Fruit fly (Drosophila melanogaster) whole organism, embryonic: ENCODE measurements around the gene CG32816.

Source experiments
- Bdp1 ChIP-seq: fragments of 200-800 bp; sonication (Bioruptor generic); optimal IDR thresholded peaks from 3 replicates; lab custom pipeline; 2016; ENCODE audit warnings: missing biosample characterization, missing genetic modification characterization
- CG10462 ChIP-seq: fragments of 200-800 bp; sonication (Bioruptor generic); optimal IDR thresholded peaks from 2 replicates; lab custom pipeline; 2016; ENCODE audit warnings: missing biosample characterization, missing genetic modification characterization
- CG10565 ChIP-seq: fragments of 200-800 bp; sonication (Bioruptor generic); optimal IDR thresholded peaks from 3 replicates; lab custom pipeline; 2016; ENCODE audit warnings: missing biosample characterization, mild to moderate bottlenecking, missing genetic modification characterization
- CG11560 ChIP-seq: fragments of 200-800 bp; sonication (Bioruptor generic); IDR thresholded peaks from 3 replicates; pipeline ENCODE4 v1.3.6; 2022; ENCODE audit warnings: missing biosample characterization, missing genetic modification characterization
- CG1233 ChIP-seq: fragments of 200-800 bp; sonication (Bioruptor generic); optimal IDR thresholded peaks from 4 replicates; lab custom pipeline; 2018; ENCODE audit warnings: missing biosample characterization, mild to moderate bottlenecking, missing genetic modification characterization
- CG15269 ChIP-seq: fragments of 200-800 bp; sonication (Bioruptor generic); optimal IDR thresholded peaks from 2 replicates; lab custom pipeline; 2018; ENCODE audit warnings: missing biosample characterization, mild to moderate bottlenecking, missing genetic modification characterization, moderate library complexity
- CG18011 ChIP-seq: fragments of 200-800 bp; sonication (Bioruptor generic); optimal IDR thresholded peaks from 2 replicates; lab custom pipeline; 2017; ENCODE audit warnings: missing biosample characterization, missing genetic modification characterization, mild to moderate bottlenecking, moderate library complexity, missing genotype
- CG2120 ChIP-seq: fragments of 200-800 bp; sonication (Bioruptor generic); optimal IDR thresholded peaks from 3 replicates; lab custom pipeline; 2016; ENCODE audit warnings: missing biosample characterization, missing genetic modification characterization
- CG30403 ChIP-seq: fragments of 200-800 bp; sonication (Bioruptor generic); optimal IDR thresholded peaks from 3 replicates; lab custom pipeline; 2016; ENCODE audit warnings: missing biosample characterization, missing genetic modification characterization
- CG33213 ChIP-seq: fragments of 200-800 bp; sonication (Bioruptor generic); optimal IDR thresholded peaks from 3 replicates; lab custom pipeline; 2016; ENCODE audit warnings: missing biosample characterization, missing genetic modification characterization
- CG3726 ChIP-seq: fragments of 200-800 bp; sonication (Bioruptor generic); IDR thresholded peaks from 3 replicates; pipeline ENCODE4, ENCODE4 v1.3.6; 2022; ENCODE audit warnings: missing biosample characterization, missing genetic modification characterization
- CG6689 ChIP-seq: fragments of 200-800 bp; sonication (Bioruptor generic); IDR thresholded peaks from 2 replicates; pipeline ENCODE4 v1.3.6; 2022; ENCODE audit warnings: missing biosample characterization, missing genetic modification characterization
- CG6765 ChIP-seq: fragments of 200-800 bp; sonication (Bioruptor generic); optimal IDR thresholded peaks from 3 replicates; lab custom pipeline; 2017; ENCODE audit warnings: missing biosample characterization, mild to moderate bottlenecking, missing genetic modification characterization
- CG7786 ChIP-seq: fragments of 200-800 bp; sonication (Bioruptor generic); optimal IDR thresholded peaks from 2 replicates; lab custom pipeline; 2016; ENCODE audit warnings: missing biosample characterization, missing genetic modification characterization
- CG8089 ChIP-seq: fragments of 200-800 bp; sonication (Bioruptor generic); optimal IDR thresholded peaks from 3 replicates; lab custom pipeline; 2016; ENCODE audit warnings: missing biosample characterization, missing genetic modification characterization
- CG8281 ChIP-seq: fragments of 200-800 bp; sonication (Bioruptor generic); optimal IDR thresholded peaks from 2 replicates; lab custom pipeline; 2018; ENCODE audit warnings: missing biosample characterization, mild to moderate bottlenecking, missing genetic modification characterization, moderate library complexity
- CG9437 ChIP-seq: fragments of 200-800 bp; sonication (Bioruptor generic); optimal IDR thresholded peaks from 2 replicates; lab custom pipeline; 2018; ENCODE audit warnings: missing biosample characterization, mild to moderate bottlenecking, missing genetic modification characterization
- CG9876 ChIP-seq: fragments of 200-800 bp; sonication (Bioruptor generic); optimal IDR thresholded peaks from 2 replicates; lab custom pipeline; 2016; ENCODE audit warnings: missing biosample characterization, missing genetic modification characterization
- CG9932 ChIP-seq: fragments of 200-800 bp; sonication (Bioruptor generic); IDR thresholded peaks from 2 replicates; pipeline ENCODE4 v1.3.6; 2022; ENCODE audit warnings: missing biosample characterization, missing genetic modification characterization
- CTCF ChIP-seq: fragments of 200-800 bp; sonication (Bioruptor generic); optimal IDR thresholded peaks from 2 replicates; lab custom pipeline; 2017; ENCODE audit warnings: missing biosample characterization, mild to moderate bottlenecking, missing genetic modification characterization, moderate library complexity
- Doc3 ChIP-seq: fragments of 200-800 bp; sonication (Bioruptor generic); IDR thresholded peaks from 3 replicates; pipeline ENCODE4 v1.3.6; 2022; ENCODE audit warnings: missing biosample characterization, missing genetic modification characterization; ENCODE audit not compliant: partially characterized antibody
- Dp ChIP-seq: fragments of 200-800 bp; sonication (Bioruptor generic); optimal IDR thresholded peaks from 2 replicates; lab custom pipeline; 2018; ENCODE audit warnings: missing biosample characterization, mild to moderate bottlenecking, missing genetic modification characterization, moderate library complexity
- Elba2 ChIP-seq: fragments of 200-800 bp; sonication (Bioruptor generic); optimal IDR thresholded peaks from 3 replicates; lab custom pipeline; 2016; ENCODE audit warnings: missing biosample characterization, missing genetic modification characterization
- H15 ChIP-seq: fragments of 200-800 bp; sonication (Bioruptor generic); IDR thresholded peaks from 3 replicates; pipeline ENCODE4 v1.3.6; 2022; ENCODE audit warnings: missing biosample characterization, missing genetic modification characterization
- HHEX ChIP-seq: fragments of 200-800 bp; sonication (Bioruptor generic); optimal IDR thresholded peaks from 3 replicates; lab custom pipeline; 2017; ENCODE audit warnings: missing biosample characterization, mild to moderate bottlenecking, missing genetic modification characterization, missing genetic modification reagents
- Lpt ChIP-seq: fragments of >200 bp; optimal IDR thresholded peaks from 2 replicates; lab custom pipeline; 2018; ENCODE audit warnings: missing biosample characterization, missing genetic modification characterization
- MESR4 ChIP-seq: fragments of 200-800 bp; sonication (Bioruptor generic); optimal IDR thresholded peaks from 2 replicates; lab custom pipeline; 2018; ENCODE audit warnings: missing biosample characterization, mild to moderate bottlenecking, missing genetic modification characterization, moderate library complexity
- NFAT ChIP-seq: fragments of 200-800 bp; sonication (Bioruptor generic); IDR thresholded peaks from 2 replicates; pipeline ENCODE4 v1.3.6; 2022; ENCODE audit warnings: missing biosample characterization, missing genetic modification characterization
- PHDP ChIP-seq: fragments of 200-800 bp; sonication (Bioruptor generic); optimal IDR thresholded peaks from 3 replicates; lab custom pipeline; 2018; ENCODE audit warnings: missing biosample characterization, mild to moderate bottlenecking, missing genetic modification characterization, moderate library complexity
- Scr ChIP-seq: fragments of 200-800 bp; sonication (Bioruptor generic); IDR thresholded peaks from 2 replicates; pipeline ENCODE4 v1.3.6; 2022; ENCODE audit warnings: missing biosample characterization, missing genetic modification characterization; ENCODE audit not compliant: partially characterized antibody
- ab ChIP-seq: fragments of 200-800 bp; sonication (Bioruptor generic); optimal IDR thresholded peaks from 2 replicates; lab custom pipeline; 2016; ENCODE audit warnings: missing biosample characterization, missing genetic modification characterization
- ci ChIP-seq: fragments of 200-800 bp; sonication (Bioruptor generic); IDR thresholded peaks from 3 replicates; pipeline ENCODE4 v1.3.6; 2022; ENCODE audit warnings: missing biosample characterization, missing genetic modification characterization
- disco-r ChIP-seq: fragments of 200-800 bp; sonication (Bioruptor generic); optimal IDR thresholded peaks from 2 replicates; lab custom pipeline; 2016; ENCODE audit warnings: missing biosample characterization, missing genetic modification characterization
- dm ChIP-seq: fragments of 200-800 bp; sonication (Bioruptor generic); optimal IDR thresholded peaks from 3 replicates; lab custom pipeline; 2016; ENCODE audit warnings: missing biosample characterization, missing genetic modification characterization
- esg ChIP-seq: fragments of 200-800 bp; sonication (Bioruptor generic); conservative IDR thresholded peaks from 2 replicates; pipeline ENCODE4 v1.3.6; 2022; ENCODE audit warnings: missing biosample characterization, missing genetic modification characterization
- fd102C ChIP-seq: fragments of 200-800 bp; sonication (Bioruptor generic); optimal IDR thresholded peaks from 2 replicates; lab custom pipeline; 2018; ENCODE audit warnings: missing biosample characterization, mild to moderate bottlenecking, missing genetic modification characterization, moderate library complexity
- fd3F ChIP-seq: fragments of 200-800 bp; sonication (Bioruptor generic); optimal IDR thresholded peaks from 2 replicates; lab custom pipeline; 2018; ENCODE audit warnings: missing biosample characterization, mild to moderate bottlenecking, missing genetic modification characterization, moderate library complexity
- gce ChIP-seq: fragments of 200-800 bp; sonication (Bioruptor generic); IDR thresholded peaks from 3 replicates; pipeline ENCODE4 v1.3.6; 2022; ENCODE audit warnings: missing biosample characterization, missing genetic modification characterization
- gsb-n ChIP-seq: fragments of 200-800 bp; sonication (Bioruptor generic); optimal IDR thresholded peaks from 3 replicates; lab custom pipeline; 2018; ENCODE audit warnings: missing biosample characterization, mild to moderate bottlenecking, missing genetic modification characterization
- h ChIP-seq: fragments of >200 bp; optimal IDR thresholded peaks from 2 replicates; lab custom pipeline; 2017
- her ChIP-seq: fragments of 200-800 bp; sonication (Bioruptor generic); optimal IDR thresholded peaks from 2 replicates; lab custom pipeline; 2016; ENCODE audit warnings: missing biosample characterization, missing genetic modification characterization
- ind ChIP-seq: fragments of 200-800 bp; sonication (Bioruptor generic); optimal IDR thresholded peaks from 3 replicates; lab custom pipeline; 2016; ENCODE audit warnings: missing biosample characterization, missing genetic modification characterization
- inv ChIP-seq: fragments of 200-800 bp; sonication (Bioruptor generic); IDR thresholded peaks from 2 replicates; pipeline ENCODE4 v1.3.6; 2022; ENCODE audit warnings: missing biosample characterization, missing genetic modification characterization; ENCODE audit not compliant: partially characterized antibody
- lab ChIP-seq: fragments of 200-800 bp; sonication (Bioruptor generic); optimal IDR thresholded peaks from 3 replicates; lab custom pipeline; 2017; ENCODE audit warnings: missing biosample characterization, missing genetic modification characterization, mild to moderate bottlenecking, moderate library complexity, missing genetic modification reagents
- lbe ChIP-seq: fragments of 200-800 bp; sonication (Bioruptor generic); optimal IDR thresholded peaks from 2 replicates; lab custom pipeline; 2016; ENCODE audit warnings: missing biosample characterization, mild to moderate bottlenecking, missing genetic modification characterization
- otp ChIP-seq: fragments of 200-800 bp; sonication (Bioruptor generic); IDR thresholded peaks from 3 replicates; pipeline ENCODE4, ENCODE4 v1.3.6; 2022; ENCODE audit warnings: missing biosample characterization, missing genetic modification characterization
- scrt ChIP-seq: fragments of 200-800 bp; sonication (Bioruptor generic); optimal IDR thresholded peaks from 2 replicates; lab custom pipeline; 2018; ENCODE audit warnings: missing biosample characterization, mild to moderate bottlenecking, missing genetic modification characterization, moderate library complexity
- so ChIP-seq: fragments of 200-800 bp; sonication (Bioruptor generic); IDR thresholded peaks from 3 replicates; pipeline ENCODE4 v1.3.6; 2022; ENCODE audit warnings: missing biosample characterization, missing genetic modification characterization
- tin ChIP-seq: fragments of 200-800 bp; sonication (Bioruptor generic); optimal IDR thresholded peaks from 3 replicates; lab custom pipeline; 2016; ENCODE audit warnings: missing biosample characterization, missing genetic modification characterization
- vvl ChIP-seq: fragments of 200-800 bp; sonication (Bioruptor generic); IDR thresholded peaks from 2 replicates; pipeline ENCODE4 v1.3.6; 2022; ENCODE audit warnings: missing biosample characterization, missing genetic modification characterization
- wdn ChIP-seq: fragments of 200-800 bp; sonication (Bioruptor generic); IDR thresholded peaks from 2 replicates; pipeline ENCODE4 v1.3.6; 2022; ENCODE audit warnings: missing biosample characterization, missing genetic modification characterization
- zfh1 ChIP-seq: fragments of 200-800 bp; sonication (Bioruptor generic); IDR thresholded peaks from 3 replicates; pipeline ENCODE4 v1.3.6; 2022; ENCODE audit warnings: missing biosample characterization, missing genetic modification characterization

The CG32816 gene

DNA sequence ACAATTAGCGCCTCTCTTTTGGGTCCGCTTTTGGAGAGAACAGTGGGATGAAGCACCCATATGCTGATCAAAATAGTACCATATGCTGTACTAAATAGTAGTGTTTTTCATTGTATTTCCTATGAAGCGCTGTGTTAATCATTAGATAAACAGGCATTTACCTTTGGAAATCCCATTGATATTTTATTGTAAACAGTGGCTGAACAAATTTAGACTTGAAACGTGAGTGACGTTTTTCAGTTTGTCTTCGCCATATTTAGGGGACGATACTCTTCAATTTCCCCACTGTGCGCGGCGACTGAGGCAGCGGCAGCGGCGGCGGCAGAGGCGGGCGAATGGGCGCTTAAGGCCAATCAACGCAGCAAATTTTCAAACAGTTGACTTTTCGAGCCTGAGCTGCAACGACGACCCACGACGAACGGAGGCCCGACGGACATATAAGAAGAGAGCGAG is 29.1 kb upstream of the CG32816 start (continued):
- TF ChIP-seq CG10462 (peak; percentile 33), Doc3 (no peak), Elba2 (GFP tag; lab: Kevin White, UChicago) (no peak), CG9437 (GFP tag; lab: Kevin White, UChicago) (peak; percentile 65), CG15269 (tag; lab: Kevin White, UChicago) (peak; percentile 86), Scr (GFP tag; lab: Robert Waterston, UW) (no peak), CG8089 (peak; percentile 71), CG6765 (GFP tag; lab: Kevin White, UChicago) (peak; percentile 87), ci (GFP tag; lab: Robert Waterston, UW) (0 out of 3 replicates have a peak, but pooled peaks have one; percentile 29), fd102C (GFP tag; lab: Kevin White, UChicago) (no peak), CG8281 (tag; lab: Kevin White, UChicago) (peak; percentile 65), gce (GFP tag; lab: Robert Waterston, UW) (peak; percentile 62; the same call in 1 of the 3 replicates), vvl (GFP tag; lab: Robert Waterston, UW) (peak; percentile 74), Bdp1 (GFP tag; lab: Kevin White, UChicago) (peak; percentile 28), esg (GFP tag; lab: Robert Waterston, UW) (peak; percentile 23; the same call in 1 of the 2 replicates), gsb-n (tag; lab: Kevin White, UChicago) (peak; percentile 61), CG9932 (peak; percentile 67), otp (GFP tag; lab: Robert Waterston, UW) (peak; percentile 78), lbe (peak; percentile 24), dm (peak; percentile 65), CG1233 (GFP tag; lab: Kevin White, UChicago) (peak; percentile 84), lab (GFP tag; lab: Kevin White, UChicago) (peak; percentile 93), CG10565 (GFP tag; lab: Kevin White, UChicago) (no peak), Dp (no peak), scrt (GFP tag; lab: Kevin White, UChicago) (peak; percentile 79), PHDP (peak; percentile 87), CG3726 (GFP tag; lab: Robert Waterston, UW) (no peak), h (lab: Kevin White, UChicago) (no peak), Lpt (GFP tag; lab: Kevin White, UChicago) (no peak), CG18011 (GFP tag; lab: Kevin White, UChicago) (peak; percentile 49), fd3F (GFP tag; lab: Kevin White, UChicago) (peak; percentile 78), HHEX (peak; percentile 90), CG7786 (GFP tag; lab: Kevin White, UChicago) (peak; percentile 85), wdn (peak; percentile 78), zfh1 (GFP tag; lab: Robert Waterston, UW) (peak; percentile 53; the same call in 2 of the 3 replicates), CG33213 (GFP tag; lab: Kevin White, UChicago) (peak; percentile 64), CG9876 (GFP tag; lab: Kevin White, UChicago) (peak; percentile 60), CG30403 (peak; percentile 81), H15 (GFP tag; lab: Robert Waterston, UW) (peak; percentile 63; the same call in 1 of the 3 replicates), MESR4 (no peak), tin (GFP tag; lab: Kevin White, UChicago) (peak; percentile 49), CG2120 (GFP tag; lab: Kevin White, UChicago) (peak; percentile 92), NFAT (GFP tag; lab: Robert Waterston, UW) (peak; percentile 36; the same call in 1 of the 2 replicates), ind (GFP tag; lab: Kevin White, UChicago) (peak; percentile 72), so (GFP tag; lab: Robert Waterston, UW) (peak; percentile 85; the same call in 2 of the 3 replicates), CG6689 (peak; percentile 62), CG11560 (tag; lab: Robert Waterston, UW) (peak; percentile 50; the same call in 1 of the 3 replicates), CTCF (GFP tag; lab: Kevin White, UChicago) (peak; percentile 32), disco-r (GFP tag; lab: Kevin White, UChicago) (peak; percentile 66), inv (GFP tag; lab: Robert Waterston, UW) (no peak), her (GFP tag; lab: Kevin White, UChicago) (peak; percentile 71), ab (GFP tag; lab: Kevin White, UChicago) (no peak)
